Worm (Caenorhabditis elegans) whole organism, mixed stage, embryonic: ENCODE results near the gene ctr-9.

Experiments
- blmp-1 ChIP-seq: fragments of 150-350 bp; optimal IDR thresholded peaks from 2 replicates; lab custom pipeline; 2014; ENCODE audit warnings: missing biosample characterization, missing genetic modification characterization
- ceh-39 ChIP-seq: fragments of 150-350 bp; optimal IDR thresholded peaks from 2 replicates; lab custom pipeline; 2014; ENCODE audit warnings: missing biosample characterization, missing genetic modification characterization
- cnd-1 ChIP-seq: fragments of 200-800 bp; sonication (Bioruptor generic); optimal IDR thresholded peaks from 2 replicates; lab custom pipeline; 2018; ENCODE audit warnings: mild to moderate bottlenecking, missing genetic modification characterization, missing compliant biosample characterization
- drap-1 ChIP-seq: fragments of 200-800 bp; sonication (Bioruptor generic); optimal IDR thresholded peaks from 3 replicates; lab custom pipeline; 2018; ENCODE audit warnings: mild to moderate bottlenecking, missing genetic modification characterization, missing compliant biosample characterization
- elt-3 ChIP-seq: fragments of 150-350 bp; optimal IDR thresholded peaks from 2 replicates; lab custom pipeline; 2014; ENCODE audit warnings: missing biosample characterization, missing genetic modification characterization
- ham-2 ChIP-seq: fragments of 200-800 bp; sonication (Bioruptor generic); optimal IDR thresholded peaks from 2 replicates; lab custom pipeline; 2018; ENCODE audit warnings: mild to moderate bottlenecking, missing genetic modification characterization, missing compliant biosample characterization
- mab-5 ChIP-seq: fragments of 150-350 bp; optimal IDR thresholded peaks from 2 replicates; lab custom pipeline; 2014; ENCODE audit warnings: missing biosample characterization, missing genetic modification characterization
- nhr-28 ChIP-seq: fragments of 150-350 bp; optimal IDR thresholded peaks from 2 replicates; lab custom pipeline; 2014; ENCODE audit warnings: missing biosample characterization, missing genetic modification characterization
- nhr-76 ChIP-seq: sonication (generic microtip); optimal IDR thresholded peaks from 2 replicates; lab custom pipeline; 2017; ENCODE audit warnings: missing biosample characterization, missing genetic modification characterization
- pha-4 ChIP-seq: fragments of 150-350 bp; optimal IDR thresholded peaks from 2 replicates; lab custom pipeline; 2018; ENCODE audit warnings: missing biosample characterization, missing genetic modification reagents, missing genetic modification characterization
- snpc-4 ChIP-seq: fragments of 150-350 bp; optimal IDR thresholded peaks from 2 replicates; lab custom pipeline; 2014; ENCODE audit warnings: missing biosample characterization, missing genetic modification characterization
- unc-120 ChIP-seq: sonication (generic microtip); optimal IDR thresholded peaks from 2 replicates; lab custom pipeline; 2017; ENCODE audit warnings: missing genetic modification characterization, missing compliant biosample characterization; ENCODE audit not compliant: poor library complexity, severe bottlenecking
- unc-62 ChIP-seq: fragments of 150-350 bp; optimal IDR thresholded peaks from 2 replicates; lab custom pipeline; 2014; ENCODE audit warnings: missing biosample characterization, missing genetic modification reagents, missing genetic modification characterization
- ztf-11 ChIP-seq: fragments of 150-350 bp; optimal IDR thresholded peaks from 2 replicates; lab custom pipeline; 2014; ENCODE audit warnings: missing biosample characterization, missing genetic modification characterization

- TF ChIP-seq cnd-1 (no peak), mab-5 (no peak), ceh-39 (tag; lab: Kevin White, UChicago) (no peak), snpc-4 (no peak), drap-1 (GFP tag; lab: Kevin White, UChicago) (no peak), ztf-11 (no peak), nhr-76 (tag; lab: Kevin White, UChicago) (no peak), ham-2 (no peak), unc-120 (tag; lab: Kevin White, UChicago) (no peak), blmp-1 (tag; lab: Kevin White, UChicago) (no peak), unc-62 (GFP tag; lab: Kevin White, UChicago) (no peak), nhr-28 (tag; lab: Kevin White, UChicago) (no peak), elt-3 (tag; lab: Kevin White, UChicago) (no peak), pha-4 (tag; lab: Kevin White, UChicago) (no peak)
Measured at ce11 chrIII:9474501-9474900, 16.7 kb upstream of the ctr-9 start.
